Worm (Caenorhabditis elegans): ENCODE measurements around the gene C27F2.7.

The C27F2.7 gene

DNA sequence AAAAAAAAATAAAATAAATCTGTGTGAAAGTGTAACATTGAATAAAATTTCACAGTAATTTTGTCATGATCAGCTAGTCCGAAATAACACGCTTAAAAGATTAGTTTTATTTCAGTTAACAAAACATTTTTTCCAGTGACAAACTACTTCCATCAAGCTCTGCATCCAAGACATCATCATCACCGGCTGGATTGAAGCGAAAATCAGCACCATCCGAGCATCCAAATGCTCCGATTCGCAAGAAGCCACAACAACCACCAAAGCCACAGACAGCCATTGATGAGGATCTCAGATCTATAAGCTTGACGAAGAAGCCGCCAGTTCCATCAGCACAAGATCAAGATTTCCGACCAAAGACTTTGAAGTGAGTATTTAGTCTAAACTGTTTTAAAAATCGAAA lies 42.9 kb upstream of the C27F2.7 start:
- TF ChIP-seq aha-1 (tag) = peak; percentile 78
- TF ChIP-seq lin-38 (GFP tag; IDR thresholded peaks at IDR 0.05) = 0 out of 2 replicates have a peak, but pooled peaks have one; percentile 11
- no peak for TF ChIP-seq daf-12 (tag; optimal IDR thresholded peaks at IDR 0.05)
- TF ChIP-seq T26A8.4 (GFP tag; IDR thresholded peaks at IDR 0.05) = peak; percentile 49; the same call in 1 of the 2 replicates
- TF ChIP-seq nhr-76 (tag; optimal IDR thresholded peaks at IDR 0.05) = no peak
- no peak for TF ChIP-seq nhr-111 (GFP tag; optimal IDR thresholded peaks at IDR 0.05)

ce11 chrIII:5026366-5026765 lies 42.1 kb upstream of the C27F2.7 start:
- TF ChIP-seq aha-1 (tag) = peak; percentile 53
- TF ChIP-seq mep-1 (tag; optimal IDR thresholded peaks at IDR 0.05) = no peak
- peak in 1 of 2 experiments; percentile 60 for TF ChIP-seq unc-62 (GFP tag; optimal IDR thresholded peaks at IDR 0.05 in 1 of 2)
- no peak for TF ChIP-seq unc-62 (tag; optimal IDR thresholded peaks at IDR 0.05)

- TF ChIP-seq fkh-10 (GFP tag; optimal IDR thresholded peaks at IDR 0.05) (no peak), attf-4 (tag; optimal IDR thresholded peaks at IDR 0.05) (no peak), hlh-11 (tag; optimal IDR thresholded peaks at IDR 0.05) (peak; percentile 15), ces-1 (GFP tag; optimal IDR thresholded peaks at IDR 0.05) (no peak), mes-2 (tag; optimal IDR thresholded peaks at IDR 0.05; ENCODE audit: poor library complexity, severe bottlenecking) (no peak), rbr-2 (tag; optimal IDR thresholded peaks at IDR 0.05) (peak; percentile 46), php-3 (GFP tag; IDR thresholded peaks at IDR 0.05) (0 out of 2 replicates have a peak, but pooled peaks have one; percentile 11), daf-8 (GFP tag; IDR thresholded peaks at IDR 0.05) (no peak), zag-1 (tag; optimal IDR thresholded peaks at IDR 0.05) (no peak), nhr-111 (GFP tag; optimal IDR thresholded peaks at IDR 0.05) (no peak), lin-29 (GFP tag; IDR thresholded peaks at IDR 0.05) (no peak), tag-97 (GFP tag; IDR thresholded peaks at IDR 0.05) (no peak), ceh-20 (GFP tag; IDR thresholded peaks at IDR 0.05) (peak; percentile 20; the same call in 1 of the 2 replicates), unc-62 (GFP tag; optimal IDR thresholded peaks at IDR 0.05 in 1 of 2) (no peak), unc-62 (tag; optimal IDR thresholded peaks at IDR 0.05) (no peak), nhr-76 (tag; optimal IDR thresholded peaks at IDR 0.05) (no peak), unc-130 (GFP tag; optimal IDR thresholded peaks at IDR 0.05) (no peak), F10B5.3 (tag; optimal IDR thresholded peaks at IDR 0.05) (no peak), pha-4 (GFP tag; IDR thresholded peaks at IDR 0.05) (peak; percentile 72), pha-4 (tag; optimal IDR thresholded peaks at IDR 0.05) (no peak), nhr-77 (tag; optimal IDR thresholded peaks at IDR 0.05) (no peak), nhr-42 (GFP tag; IDR thresholded peaks at IDR 0.05) (no peak), hmg-1.1 (GFP tag; IDR thresholded peaks at IDR 0.05) (0 out of 2 replicates have a peak, but pooled peaks have one; percentile 30), nhr-102 (tag; optimal IDR thresholded peaks at IDR 0.05) (peak; percentile 53), lin-38 (GFP tag; IDR thresholded peaks at IDR 0.05) (peak; percentile 55; the same call in 1 of the 2 replicates), hif-1 (tag; optimal IDR thresholded peaks at IDR 0.05) (peak in 1 of 2 experiments; percentile 43), pqm-1 (tag; optimal IDR thresholded peaks at IDR 0.05) (no peak), daf-12 (tag; optimal IDR thresholded peaks at IDR 0.05) (no peak), Y75B8A.6 (GFP tag; IDR thresholded peaks at IDR 0.05) (peak; percentile 79; the same call in 1 of the 2 replicates), lin-39 (tag; optimal IDR thresholded peaks at IDR 0.05) (no peak), ZK546.5 (tag; optimal IDR thresholded peaks at IDR 0.05) (no peak), daf-19 (GFP tag; conservative IDR thresholded peaks at IDR 0.05) (no peak), mep-1 (tag; optimal IDR thresholded peaks at IDR 0.05) (peak; percentile 53), madf-9 (GFP tag; conservative IDR thresholded peaks at IDR 0.05) (peak; percentile 65), ama-1 (optimal IDR thresholded peaks at IDR 0.05) (peak; percentile 80), snpc-4 (tag; optimal IDR thresholded peaks at IDR 0.05) (no peak), F49E8.2 (tag; optimal IDR thresholded peaks at IDR 0.05; ENCODE audit: borderline replicate concordance) (no peak), cey-2 (tag; optimal IDR thresholded peaks at IDR 0.05; ENCODE audit: borderline replicate concordance, insufficient read depth) (no peak), aly-2 (tag; optimal IDR thresholded peaks at IDR 0.05) (no peak), Y5F2A.4 (GFP tag; optimal IDR thresholded peaks at IDR 0.05) (no peak), nhr-28 (tag; optimal IDR thresholded peaks at IDR 0.05) (no peak), vab-7 (GFP tag; IDR thresholded peaks at IDR 0.05) (no peak; the same call in 1 of the 2 replicates), ztf-7 (tag; optimal IDR thresholded peaks at IDR 0.05) (no peak), ZK337.2 (GFP tag; IDR thresholded peaks at IDR 0.05) (0 out of 2 replicates have a peak, but pooled peaks have one; percentile 26), ceh-82 (tag; optimal IDR thresholded peaks at IDR 0.05) (no peak)
These were observed 40.9 kb upstream of the C27F2.7 start for ce11 chrIII:5025136-5025629.

Measured in whole organism, L4 larva.